Worm (Caenorhabditis elegans) whole organism, L2 larva: ENCODE measurements around the gene C48B4.6.
A peak's percentile ranks its signal among the peaks of the same experiment; 100 is the strongest.

Source experiments
- C34F6.9 ChIP-seq: fragments of 150-350 bp; optimal IDR thresholded peaks from 2 replicates; lab custom pipeline; 2014; ENCODE audit warnings: missing biosample characterization, missing genetic modification characterization
- F13H6.1 ChIP-seq: sonication (generic microtip); optimal IDR thresholded peaks from 2 replicates; lab custom pipeline; 2016; ENCODE audit warnings: missing genetic modification characterization, missing compliant biosample characterization
- R02D3.7 ChIP-seq: fragments of 150-350 bp; optimal IDR thresholded peaks from 2 replicates; lab custom pipeline; 2014; ENCODE audit warnings: missing biosample characterization, missing genetic modification characterization
- Y55F3AM.14 ChIP-seq: fragments of 200-800 bp; sonication (Bioruptor generic); optimal IDR thresholded peaks from 2 replicates; lab custom pipeline; 2018; ENCODE audit warnings: mild to moderate bottlenecking, missing genetic modification characterization, missing compliant biosample characterization
- ZK546.5 ChIP-seq: sonication (generic microtip); optimal IDR thresholded peaks from 2 replicates; lab custom pipeline; 2017; ENCODE audit warnings: missing biosample characterization, missing genetic modification characterization
- aly-2 ChIP-seq: fragments of 150-350 bp; optimal IDR thresholded peaks from 2 replicates; lab custom pipeline; 2014; ENCODE audit warnings: missing biosample characterization, missing genetic modification characterization
- blmp-1 ChIP-seq: sonication (generic microtip); optimal IDR thresholded peaks from 2 replicates; lab custom pipeline; 2017; ENCODE audit warnings: missing genetic modification characterization, mild to moderate bottlenecking, missing compliant biosample characterization, antibody characterized with exemption, moderate library complexity; ENCODE audit not compliant: insufficient read depth
- ceh-16 ChIP-seq: fragments of 150-350 bp; optimal IDR thresholded peaks from 2 replicates; lab custom pipeline; 2014; ENCODE audit warnings: missing biosample characterization, missing genetic modification characterization
- ceh-82 ChIP-seq: fragments of 150-350 bp; optimal IDR thresholded peaks from 2 replicates; lab custom pipeline; 2014; ENCODE audit warnings: missing biosample characterization, missing genetic modification characterization
- crh-2 ChIP-seq: sonication (generic microtip); optimal IDR thresholded peaks from 2 replicates; lab custom pipeline; 2017; ENCODE audit warnings: missing biosample characterization, missing genetic modification characterization
- dmd-4 ChIP-seq: sonication (generic microtip); optimal IDR thresholded peaks from 2 replicates; lab custom pipeline; 2017; ENCODE audit warnings: missing biosample characterization, missing genetic modification characterization
- egl-27 ChIP-seq: sonication (generic microtip); optimal IDR thresholded peaks from 3 replicates; lab custom pipeline; 2017; ENCODE audit warnings: missing biosample characterization, missing genetic modification reagents, missing genetic modification characterization
- elt-3 ChIP-seq: sonication (generic microtip); optimal IDR thresholded peaks from 2 replicates; lab custom pipeline; 2017; ENCODE audit warnings: missing biosample characterization, missing genetic modification characterization
- fos-1 ChIP-seq: fragments of 150-350 bp; optimal IDR thresholded peaks from 2 replicates; lab custom pipeline; 2014; ENCODE audit warnings: missing biosample characterization, missing genetic modification characterization
- gmeb-1 ChIP-seq: fragments of 150-350 bp; optimal IDR thresholded peaks from 2 replicates; lab custom pipeline; 2014; ENCODE audit warnings: missing biosample characterization, missing genetic modification characterization
- lin-11 ChIP-seq: fragments of 150-350 bp; sonication (generic microtip); optimal IDR thresholded peaks from 2 replicates; lab custom pipeline; 2014; ENCODE audit warnings: missing biosample characterization, missing genetic modification characterization, inconsistent platforms, mixed read lengths
- lin-13 ChIP-seq: fragments of 150-350 bp; optimal IDR thresholded peaks from 2 replicates; lab custom pipeline; 2014; ENCODE audit warnings: missing biosample characterization, missing genetic modification reagents, missing genetic modification characterization
- lin-39 ChIP-seq: fragments of 150-350 bp; optimal IDR thresholded peaks from 2 replicates; lab custom pipeline; 2014; ENCODE audit warnings: missing biosample characterization, missing genetic modification reagents, missing genetic modification characterization
- lsy-2 ChIP-seq, 2 experiments: fragments of 150-350 bp in 1 of 2; sonication (generic microtip) in 1 of 2; optimal IDR thresholded peaks; 2 replicates each; lab custom pipeline; 2014 to 2017; ENCODE audit warnings: missing biosample characterization in 2 of 2, missing genetic modification characterization in 2 of 2
- mbf-1 ChIP-seq: sonication (generic microtip); optimal IDR thresholded peaks from 2 replicates; lab custom pipeline; 2017; ENCODE audit warnings: missing biosample characterization, missing genetic modification characterization
- mdl-1 ChIP-seq, 2 experiments: fragments of 150-350 bp in 1 of 2; sonication (generic microtip) in 1 of 2; optimal IDR thresholded peaks; 2 replicates each; lab custom pipeline; 2017; ENCODE audit warnings: missing biosample characterization in 2 of 2, missing genetic modification characterization in 2 of 2
- nhr-10 ChIP-seq: sonication (generic microtip); optimal IDR thresholded peaks from 2 replicates; lab custom pipeline; 2017; ENCODE audit warnings: missing biosample characterization, missing genetic modification characterization
- nhr-11 ChIP-seq: fragments of 150-350 bp; optimal IDR thresholded peaks from 2 replicates; lab custom pipeline; 2014; ENCODE audit warnings: missing biosample characterization, missing genetic modification characterization
- nhr-12 ChIP-seq: fragments of 150-350 bp; optimal IDR thresholded peaks from 2 replicates; lab custom pipeline; 2014; ENCODE audit warnings: missing biosample characterization, missing genetic modification characterization
- nhr-129 ChIP-seq: fragments of 150-350 bp; optimal IDR thresholded peaks from 2 replicates; lab custom pipeline; 2014; ENCODE audit warnings: missing biosample characterization, missing genetic modification characterization
- nhr-21 ChIP-seq: fragments of 150-350 bp; optimal IDR thresholded peaks from 2 replicates; lab custom pipeline; 2014; ENCODE audit warnings: missing biosample characterization, missing genetic modification characterization
- nhr-23 ChIP-seq: fragments of 150-350 bp; optimal IDR thresholded peaks from 2 replicates; lab custom pipeline; 2014; ENCODE audit warnings: missing biosample characterization, missing genetic modification reagents, missing genetic modification characterization
- nhr-237 ChIP-seq: fragments of 150-350 bp; optimal IDR thresholded peaks from 2 replicates; lab custom pipeline; 2014; ENCODE audit warnings: missing biosample characterization, missing genetic modification characterization
- nhr-25 ChIP-seq: fragments of 150-350 bp; sonication (generic microtip); optimal IDR thresholded peaks from 3 replicates; lab custom pipeline; 2014; ENCODE audit warnings: missing biosample characterization, missing genetic modification characterization
- nhr-6 ChIP-seq: fragments of 150-350 bp; optimal IDR thresholded peaks from 2 replicates; lab custom pipeline; 2014; ENCODE audit warnings: missing biosample characterization, missing genetic modification characterization
- nhr-77 ChIP-seq: fragments of 150-350 bp; optimal IDR thresholded peaks from 2 replicates; lab custom pipeline; 2014; ENCODE audit warnings: missing biosample characterization, missing genetic modification characterization
- peb-1 ChIP-seq: fragments of 150-350 bp; optimal IDR thresholded peaks from 2 replicates; lab custom pipeline; 2014; ENCODE audit warnings: missing biosample characterization, missing genetic modification characterization
- sem-4 ChIP-seq: fragments of 150-350 bp; optimal IDR thresholded peaks from 2 replicates; lab custom pipeline; 2014; ENCODE audit warnings: missing biosample characterization, missing genetic modification reagents, missing genetic modification characterization
- skn-1 ChIP-seq: sonication (generic microtip); optimal IDR thresholded peaks from 2 replicates; lab custom pipeline; 2017; ENCODE audit warnings: missing biosample characterization, missing genetic modification characterization
- sma-3 ChIP-seq: sonication (generic microtip); optimal IDR thresholded peaks from 2 replicates; lab custom pipeline; 2016; ENCODE audit warnings: missing genetic modification reagents, missing genetic modification characterization, missing compliant biosample characterization
- sma-9 ChIP-seq, 2 experiments: fragments of 150-350 bp in 1 of 2; sonication (generic microtip) in 1 of 2; optimal IDR thresholded peaks; 2 replicates each; lab custom pipeline; 2014 to 2016; ENCODE audit warnings: missing genetic modification characterization in 2 of 2, mild to moderate bottlenecking in 1 of 2, missing biosample characterization in 1 of 2, missing compliant biosample characterization in 1 of 2, missing genetic modification reagents in 1 of 2, moderate library complexity in 1 of 2
- snpc-4 ChIP-seq: fragments of 150-350 bp; optimal IDR thresholded peaks from 2 replicates; lab custom pipeline; 2014; ENCODE audit warnings: missing biosample characterization, missing genetic modification characterization
- unc-39 ChIP-seq: fragments of 150-350 bp; optimal IDR thresholded peaks from 2 replicates; lab custom pipeline; 2014; ENCODE audit warnings: missing biosample characterization, missing genetic modification characterization
- unc-55 ChIP-seq: fragments of 150-350 bp; sonication (generic microtip); optimal IDR thresholded peaks from 3 replicates; lab custom pipeline; 2014; ENCODE audit warnings: missing biosample characterization, missing genetic modification reagents, missing genetic modification characterization
- unc-62 ChIP-seq: fragments of 150-350 bp; optimal IDR thresholded peaks from 2 replicates; lab custom pipeline; 2014; ENCODE audit warnings: missing biosample characterization, missing genetic modification reagents, missing genetic modification characterization
- zag-1 ChIP-seq: fragments of 150-350 bp; optimal IDR thresholded peaks from 2 replicates; lab custom pipeline; 2014; ENCODE audit warnings: missing biosample characterization, missing genetic modification characterization
- ztf-1 ChIP-seq: fragments of 200-800 bp; sonication (Bioruptor generic); conservative IDR thresholded peaks from 2 replicates; pipeline ENCODE4 v1.3.6; 2022; ENCODE audit warnings: missing genetic modification characterization, missing compliant biosample characterization
- ztf-11 ChIP-seq: sonication (generic microtip); optimal IDR thresholded peaks from 2 replicates; lab custom pipeline; 2017; ENCODE audit warnings: missing biosample characterization, missing genetic modification characterization
- ztf-4 ChIP-seq: fragments of 150-350 bp; optimal IDR thresholded peaks from 2 replicates; lab custom pipeline; 2014; ENCODE audit warnings: missing biosample characterization, missing genetic modification characterization

Gene C48B4.6

ce11 chrIII:9559381-9559881, 1.1 kb upstream of the C48B4.6 start, which contains the start of gene C48B4.7:
Gene C48B4.7, minus strand, starts transcription at chrIII:9559431.
- TF ChIP-seq mbf-1 (tag; lab: Kevin White, UChicago) = no peak
- TF ChIP-seq nhr-11 (tag; lab: Kevin White, UChicago) = no peak

- TF ChIP-seq unc-55 (GFP tag; lab: Kevin White, UChicago) = no peak
- no peak for TF ChIP-seq F13H6.1 (tag; lab: Kevin White, UChicago)
- TF ChIP-seq egl-27 (tag; lab: Kevin White, UChicago) = no peak
- no peak for TF ChIP-seq ZK546.5 (tag; lab: Kevin White, UChicago)
- no peak for TF ChIP-seq blmp-1
- TF ChIP-seq nhr-237 (tag; lab: Kevin White, UChicago) = no peak
- TF ChIP-seq zag-1 (tag; lab: Kevin White, UChicago) = no peak
- no peak for TF ChIP-seq sma-9 (GFP tag; optimal IDR thresholded peaks at IDR 0.05; lab: Kevin White, UChicago)
- TF ChIP-seq sma-9 (tag; optimal IDR thresholded peaks at IDR 0.05; lab: Kevin White, UChicago) = no peak
- TF ChIP-seq ztf-1 (GFP tag; lab: Robert Waterston, UW) = no peak
- TF ChIP-seq peb-1 (tag; lab: Kevin White, UChicago) = no peak
- TF ChIP-seq lin-39 = no peak
- no peak for TF ChIP-seq C34F6.9 (tag; lab: Kevin White, UChicago)
- no peak for TF ChIP-seq ztf-11 (tag; lab: Kevin White, UChicago)
- no peak for TF ChIP-seq sma-3 (GFP tag; lab: Kevin White, UChicago)
- TF ChIP-seq crh-2 (tag; lab: Kevin White, UChicago) = no peak
- TF ChIP-seq nhr-10 (tag; lab: Kevin White, UChicago) = no peak
- no peak for TF ChIP-seq lin-13 (GFP tag; lab: Kevin White, UChicago)
- no peak for TF ChIP-seq nhr-11 (tag; lab: Kevin White, UChicago)
- TF ChIP-seq nhr-21 (tag; lab: Kevin White, UChicago) = no peak
Observed at ce11 chrIII:9556300-9556699, 2.1 kb downstream of the C48B4.6 start, which contains the start of gene ZK1098.11. Gene ZK1098.11, plus strand, starts transcription at chrIII:9556600.

- TF ChIP-seq crh-2 (tag; lab: Kevin White, UChicago) = peak; percentile 89
- peak; percentile 83 for TF ChIP-seq snpc-4 (tag; lab: Kevin White, UChicago)
- TF ChIP-seq zag-1 (tag; lab: Kevin White, UChicago) = peak; percentile 66
- TF ChIP-seq nhr-12 (tag; lab: Kevin White, UChicago) = no peak
- TF ChIP-seq nhr-10 (tag; lab: Kevin White, UChicago) = no peak
- TF ChIP-seq unc-39 (tag; lab: Kevin White, UChicago) = no peak
- TF ChIP-seq ztf-4 (tag; lab: Kevin White, UChicago) = peak; percentile 62
- TF ChIP-seq unc-55 (GFP tag; lab: Kevin White, UChicago) = peak; percentile 96
- peak; percentile 84 for TF ChIP-seq nhr-25 (tag; lab: Kevin White, UChicago)
- no peak for TF ChIP-seq unc-62 (GFP tag; lab: Kevin White, UChicago)
- no peak for TF ChIP-seq dmd-4 (tag; lab: Kevin White, UChicago)
- no peak for TF ChIP-seq ztf-11 (tag; lab: Kevin White, UChicago)
- TF ChIP-seq gmeb-1 (tag; lab: Kevin White, UChicago) = peak; percentile 75
- no peak for TF ChIP-seq lin-39
- TF ChIP-seq ztf-1 (GFP tag; lab: Robert Waterston, UW) = no peak
- peak; percentile 81 for TF ChIP-seq ceh-82 (tag; lab: Kevin White, UChicago)
- no peak for TF ChIP-seq elt-3
- peak; percentile 21 for TF ChIP-seq fos-1
- TF ChIP-seq nhr-129 (tag; lab: Kevin White, UChicago) = peak; percentile 85
- TF ChIP-seq nhr-11 (tag; lab: Kevin White, UChicago) = no peak
- peak; percentile 76 for TF ChIP-seq nhr-21 (tag; lab: Kevin White, UChicago)
- peak; percentile 80 for TF ChIP-seq sma-3 (GFP tag; lab: Kevin White, UChicago)
- TF ChIP-seq aly-2 = no peak
- no peak for TF ChIP-seq nhr-77 (tag; lab: Kevin White, UChicago)
- peak; percentile 69 for TF ChIP-seq lin-13 (GFP tag; lab: Kevin White, UChicago)
- TF ChIP-seq C34F6.9 (tag; lab: Kevin White, UChicago) = peak; percentile 98
- peak; percentile 73 for TF ChIP-seq egl-27 (tag; lab: Kevin White, UChicago)
- peak; percentile 82 for TF ChIP-seq sem-4 (tag; lab: Kevin White, UChicago)
- peak; percentile 90 for TF ChIP-seq lin-11 (tag; lab: Kevin White, UChicago)
- TF ChIP-seq ZK546.5 (tag; lab: Kevin White, UChicago) = peak; percentile 9
- TF ChIP-seq ceh-16 (tag; lab: Kevin White, UChicago) = no peak
- peak; percentile 99 to 100 for TF ChIP-seq lsy-2 (tag; optimal IDR thresholded peaks at IDR 0.05; lab: Kevin White, UChicago)
- TF ChIP-seq nhr-23 = no peak
- TF ChIP-seq skn-1 (tag; lab: Kevin White, UChicago) = no peak
- TF ChIP-seq F13H6.1 (tag; lab: Kevin White, UChicago) = peak; percentile 91
- TF ChIP-seq Y55F3AM.14 = peak; percentile 2
- TF ChIP-seq nhr-6 (tag; lab: Kevin White, UChicago) = peak; percentile 54
- no peak for TF ChIP-seq peb-1 (tag; lab: Kevin White, UChicago)
- no peak for TF ChIP-seq blmp-1
- TF ChIP-seq mbf-1 (tag; lab: Kevin White, UChicago) = no peak
- TF ChIP-seq R02D3.7 (tag; lab: Kevin White, UChicago) = no peak
- TF ChIP-seq mdl-1 (tag; optimal IDR thresholded peaks at IDR 0.05; lab: Kevin White, UChicago) = peak; percentile 64 to 91
- TF ChIP-seq sma-9 (GFP tag; optimal IDR thresholded peaks at IDR 0.05; lab: Kevin White, UChicago) = peak; percentile 78
- TF ChIP-seq sma-9 (tag; optimal IDR thresholded peaks at IDR 0.05; lab: Kevin White, UChicago) = no peak
Observed at ce11 chrIII:9546016-9546659, 12.2 kb downstream of the C48B4.6 start, which contains the start of gene unc-16. Gene unc-16, plus strand, starts transcription at chrIII:9546258.
